Fruit fly (Drosophila melanogaster): Measurements from ENCODE around the gene CG5250.

DNA sequence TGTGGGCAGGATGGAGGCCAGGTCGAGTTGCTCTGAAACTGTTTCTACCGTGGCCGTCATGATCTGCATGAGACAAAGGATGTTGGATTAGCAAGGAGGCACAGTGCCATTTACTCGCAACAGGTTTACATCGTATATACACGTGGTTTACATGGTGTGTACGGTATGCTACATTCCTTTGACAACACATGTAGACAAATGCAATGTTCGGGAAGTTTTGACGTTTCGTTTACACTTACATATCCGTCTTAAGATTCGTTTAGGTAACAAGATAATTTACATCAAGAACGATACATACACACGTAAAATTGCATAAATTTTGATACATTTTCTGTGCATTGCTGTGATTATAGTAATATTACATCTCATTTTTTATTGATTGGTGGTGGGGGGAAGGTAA is 9.9 kb upstream of the CG5250 start:
- TF ChIP-seq danr (GFP tag; IDR thresholded peaks at IDR 0.05) (no peak), HLH3B (GFP tag; IDR thresholded peaks at IDR 0.05) (no peak), Atf-2 (GFP tag; optimal IDR thresholded peaks at IDR 0.05) (no peak), CG8290 (GFP tag; optimal IDR thresholded peaks at IDR 0.05) (no peak), CG8290 (tag; optimal IDR thresholded peaks at IDR 0.05) (no peak), crp (GFP tag; optimal IDR thresholded peaks at IDR 0.05) (no peak), gsb-n (tag; optimal IDR thresholded peaks at IDR 0.05) (no peak)
